Worm (Caenorhabditis elegans) whole organism, mixed stage, embryonic: Measurements from ENCODE around the gene nuo-3.

Experiments used
- ces-1 ChIP-seq: fragments of 150-350 bp; optimal IDR thresholded peaks from 2 replicates; lab custom pipeline; 2014; ENCODE audit warnings: missing biosample characterization, missing genetic modification reagents, missing genetic modification characterization
- elt-1 ChIP-seq: sonication (generic microtip); optimal IDR thresholded peaks from 2 replicates; lab custom pipeline; 2017; ENCODE audit warnings: missing genetic modification characterization, mild to moderate bottlenecking, missing compliant biosample characterization, antibody characterized with exemption, moderate library complexity, borderline replicate concordance; ENCODE audit not compliant: insufficient read depth
- elt-3 ChIP-seq: fragments of 150-350 bp; optimal IDR thresholded peaks from 2 replicates; lab custom pipeline; 2014; ENCODE audit warnings: missing biosample characterization, missing genetic modification characterization
- nhr-12 ChIP-seq: fragments of 150-350 bp; optimal IDR thresholded peaks from 2 replicates; lab custom pipeline; 2014; ENCODE audit warnings: missing biosample characterization, missing genetic modification characterization
- pha-4 ChIP-seq: fragments of 150-350 bp; optimal IDR thresholded peaks from 2 replicates; lab custom pipeline; 2018; ENCODE audit warnings: missing biosample characterization, missing genetic modification reagents, missing genetic modification characterization
- unc-62 ChIP-seq: fragments of 150-350 bp; optimal IDR thresholded peaks from 2 replicates; lab custom pipeline; 2014; ENCODE audit warnings: missing biosample characterization, missing genetic modification reagents, missing genetic modification characterization
- ztf-11 ChIP-seq: fragments of 150-350 bp; optimal IDR thresholded peaks from 2 replicates; lab custom pipeline; 2014; ENCODE audit warnings: missing biosample characterization, missing genetic modification characterization

DNA sequence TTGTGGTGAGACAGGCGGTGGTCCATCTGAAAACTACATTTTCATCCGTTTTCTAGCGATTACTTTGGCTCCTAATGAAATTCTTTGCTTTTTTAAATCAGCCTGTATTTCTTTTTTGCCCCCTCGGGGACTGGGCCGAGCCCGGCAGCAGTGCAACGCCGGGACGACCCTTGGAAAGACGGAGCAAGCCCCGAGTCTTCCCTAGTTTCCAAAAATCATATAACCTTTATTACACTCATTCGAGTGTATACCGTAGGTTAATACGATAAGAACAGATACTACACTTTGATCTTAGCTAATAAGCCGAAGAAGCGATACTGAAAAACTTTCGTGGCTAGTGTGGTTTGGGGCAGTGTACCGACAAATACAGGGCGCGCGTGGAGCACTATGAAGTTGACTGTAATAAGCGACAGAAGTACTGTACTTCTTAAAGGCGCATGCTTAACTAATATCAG, 32.6 kb downstream of the nuo-3 start:
- TF ChIP-seq ztf-11, result no peak
- TF ChIP-seq elt-1 (tag; lab: Kevin White, UChicago), result no peak
- TF ChIP-seq elt-3, result no peak
- no peak for TF ChIP-seq pha-4 (tag; lab: Kevin White, UChicago)
- no peak for TF ChIP-seq unc-62 (GFP tag; lab: Kevin White, UChicago)
- no peak for TF ChIP-seq nhr-12
- TF ChIP-seq ces-1, result no peak
